Fruit fly (Drosophila melanogaster) whole organism, embryonic: ENCODE results near the gene CG14613.

Experiments used
- Abd-B ChIP-seq: fragments of 200-800 bp; sonication (Bioruptor generic); optimal IDR thresholded peaks from 2 replicates; lab custom pipeline; 2018; ENCODE audit warnings: missing biosample characterization, mild to moderate bottlenecking, missing genetic modification characterization, moderate library complexity
- Atf3 ChIP-seq: fragments of 200-800 bp; sonication (Bioruptor generic); optimal IDR thresholded peaks from 3 replicates; lab custom pipeline; 2016; ENCODE audit warnings: missing biosample characterization, missing genetic modification characterization
- Bdp1 ChIP-seq: fragments of 200-800 bp; sonication (Bioruptor generic); optimal IDR thresholded peaks from 3 replicates; lab custom pipeline; 2016; ENCODE audit warnings: missing biosample characterization, missing genetic modification characterization
- Bteb2 ChIP-seq: fragments of 200-800 bp; sonication (Bioruptor generic); optimal IDR thresholded peaks from 2 replicates; lab custom pipeline; 2016; ENCODE audit warnings: missing biosample characterization, missing genetic modification characterization
- CG10147 ChIP-seq: fragments of 200-800 bp; sonication (Bioruptor generic); optimal IDR thresholded peaks from 2 replicates; lab custom pipeline; 2019; ENCODE audit warnings: missing biosample characterization, mild to moderate bottlenecking, missing genetic modification characterization, moderate library complexity
- CG10979 ChIP-seq: fragments of 200-800 bp; sonication (Bioruptor generic); optimal IDR thresholded peaks from 2 replicates; lab custom pipeline; 2018; ENCODE audit warnings: missing biosample characterization, mild to moderate bottlenecking, missing genetic modification characterization, moderate library complexity
- CG11247 ChIP-seq: fragments of 200-800 bp; sonication (Bioruptor generic); IDR thresholded peaks from 2 replicates; pipeline ENCODE4 v1.3.6; 2022; ENCODE audit warnings: missing biosample characterization, missing genetic modification characterization
- CG11504 ChIP-seq: fragments of 200-800 bp; sonication (Bioruptor generic); optimal IDR thresholded peaks from 3 replicates; lab custom pipeline; 2019; ENCODE audit warnings: missing biosample characterization, mild to moderate bottlenecking, missing genetic modification characterization, moderate library complexity
- CG12155 ChIP-seq: fragments of 200-800 bp; sonication (Bioruptor generic); optimal IDR thresholded peaks from 3 replicates; lab custom pipeline; 2016; ENCODE audit warnings: missing biosample characterization, missing genetic modification characterization
- CG13775 ChIP-seq: fragments of 200-800 bp; sonication (Bioruptor generic); optimal IDR thresholded peaks from 3 replicates; lab custom pipeline; 2017; ENCODE audit warnings: missing biosample characterization, mild to moderate bottlenecking, missing genetic modification characterization
- CG15514 ChIP-seq: fragments of 200-800 bp; sonication (Bioruptor generic); optimal IDR thresholded peaks from 3 replicates; lab custom pipeline; 2017; ENCODE audit warnings: missing biosample characterization, missing genetic modification characterization, mild to moderate bottlenecking, moderate library complexity, missing genetic modification reagents
- CG1602 ChIP-seq: fragments of 200-800 bp; sonication (Bioruptor generic); optimal IDR thresholded peaks from 3 replicates; lab custom pipeline; 2016; ENCODE audit warnings: missing biosample characterization, missing genetic modification characterization
- CG16863 ChIP-seq: fragments of 200-800 bp; sonication (Bioruptor generic); optimal IDR thresholded peaks from 3 replicates; lab custom pipeline; 2016; ENCODE audit warnings: missing biosample characterization, missing genetic modification characterization
- CG17612 ChIP-seq: fragments of 200-800 bp; sonication (Bioruptor generic); IDR thresholded peaks from 2 replicates; pipeline ENCODE4 v1.3.6; 2022; ENCODE audit warnings: missing biosample characterization, missing genetic modification characterization
- CG17829 ChIP-seq: fragments of 200-800 bp; optimal IDR thresholded peaks from 2 replicates; lab custom pipeline; 2019; ENCODE audit warnings: missing biosample characterization, mild to moderate bottlenecking, missing genetic modification characterization, moderate library complexity
- CG18262 ChIP-seq: fragments of 200-800 bp; optimal IDR thresholded peaks from 3 replicates; lab custom pipeline; 2019; ENCODE audit warnings: missing biosample characterization, mild to moderate bottlenecking, missing genetic modification characterization, moderate library complexity
- CG18599 ChIP-seq: fragments of 200-800 bp; sonication (Bioruptor generic); optimal IDR thresholded peaks from 3 replicates; lab custom pipeline; 2017; ENCODE audit warnings: missing biosample characterization, missing genetic modification characterization, mild to moderate bottlenecking, moderate library complexity, missing genetic modification reagents
- CG2199 ChIP-seq: fragments of 200-800 bp; sonication (Bioruptor generic); IDR thresholded peaks from 3 replicates; pipeline ENCODE4 v1.3.6; 2022; ENCODE audit warnings: missing biosample characterization, missing genetic modification characterization
- CG3281 ChIP-seq: fragments of 200-800 bp; sonication (Bioruptor generic); optimal IDR thresholded peaks from 3 replicates; lab custom pipeline; 2017; ENCODE audit warnings: missing biosample characterization, mild to moderate bottlenecking, missing genetic modification characterization
- CG4424 ChIP-seq: fragments of 200-800 bp; sonication (Bioruptor generic); optimal IDR thresholded peaks from 3 replicates; lab custom pipeline; 2016; ENCODE audit warnings: missing biosample characterization, missing genetic modification characterization
- CG6765 ChIP-seq: fragments of 200-800 bp; sonication (Bioruptor generic); optimal IDR thresholded peaks from 3 replicates; lab custom pipeline; 2017; ENCODE audit warnings: missing biosample characterization, mild to moderate bottlenecking, missing genetic modification characterization
- CG6813 ChIP-seq: fragments of 200-800 bp; sonication (Bioruptor generic); optimal IDR thresholded peaks from 2 replicates; lab custom pipeline; 2017; ENCODE audit warnings: missing biosample characterization, missing genetic modification characterization, mild to moderate bottlenecking, moderate library complexity, missing genetic modification reagents
- CG7963 ChIP-seq: fragments of 200-800 bp; sonication (Bioruptor generic); IDR thresholded peaks from 3 replicates; pipeline ENCODE4 v1.3.6; 2022; ENCODE audit warnings: missing biosample characterization, missing genetic modification characterization; ENCODE audit not compliant: partially characterized antibody
- CG8359 ChIP-seq: fragments of 200-800 bp; sonication (Bioruptor generic); optimal IDR thresholded peaks from 2 replicates; lab custom pipeline; 2017; ENCODE audit warnings: missing biosample characterization, mild to moderate bottlenecking, missing genetic modification characterization, borderline replicate concordance
- CG9876 ChIP-seq: fragments of 200-800 bp; sonication (Bioruptor generic); optimal IDR thresholded peaks from 2 replicates; lab custom pipeline; 2016; ENCODE audit warnings: missing biosample characterization, missing genetic modification characterization
- CTCF ChIP-seq: fragments of 200-800 bp; sonication (Bioruptor generic); optimal IDR thresholded peaks from 2 replicates; lab custom pipeline; 2017; ENCODE audit warnings: missing biosample characterization, mild to moderate bottlenecking, missing genetic modification characterization, moderate library complexity
- CoRest ChIP-seq: fragments of 200-800 bp; sonication (Bioruptor generic); optimal IDR thresholded peaks from 3 replicates; lab custom pipeline; 2018; ENCODE audit warnings: missing biosample characterization, mild to moderate bottlenecking, missing genetic modification characterization, moderate library complexity
- D19B ChIP-seq: fragments of 200-800 bp; sonication (Bioruptor generic); optimal IDR thresholded peaks from 2 replicates; lab custom pipeline; 2017; ENCODE audit warnings: missing biosample characterization, mild to moderate bottlenecking, missing genetic modification characterization
- Deaf1 ChIP-seq: fragments of 200-800 bp; optimal IDR thresholded peaks from 3 replicates; lab custom pipeline; 2019; ENCODE audit warnings: missing biosample characterization, mild to moderate bottlenecking, missing genetic modification characterization, moderate library complexity
- Hand ChIP-seq: fragments of 200-800 bp; sonication (Bioruptor generic); optimal IDR thresholded peaks from 2 replicates; lab custom pipeline; 2017; ENCODE audit warnings: mild to moderate bottlenecking, missing biosample characterization, missing genetic modification reagents, missing genetic modification characterization
- Max ChIP-seq: fragments of 200-800 bp; sonication (Bioruptor generic); optimal IDR thresholded peaks from 2 replicates; lab custom pipeline; 2016; ENCODE audit warnings: missing biosample characterization, mild to moderate bottlenecking, missing genetic modification characterization
- Med ChIP-seq: fragments of 200-800 bp; sonication (Bioruptor generic); peaks from one replicate; lab custom pipeline; 2016; ENCODE audit warnings: missing biosample characterization, missing genetic modification characterization, mild to moderate bottlenecking, inconsistent platforms, moderate library complexity
- amos ChIP-seq: fragments of 200-800 bp; sonication (Bioruptor generic); IDR thresholded peaks from 2 replicates; pipeline ENCODE4 v1.3.6; 2022; ENCODE audit warnings: missing biosample characterization, missing genetic modification characterization; ENCODE audit not compliant: partially characterized antibody
- bab2 ChIP-seq: fragments of 200-800 bp; sonication (Bioruptor generic); optimal IDR thresholded peaks from 2 replicates; lab custom pipeline; 2016; ENCODE audit warnings: missing biosample characterization, missing genetic modification characterization
- bbx ChIP-seq: fragments of 200-800 bp; sonication (Bioruptor generic); IDR thresholded peaks from 2 replicates; pipeline ENCODE4 v1.3.6; 2022; ENCODE audit warnings: missing biosample characterization, missing genetic modification characterization; ENCODE audit not compliant: partially characterized antibody
- br ChIP-seq: fragments of >200 bp; optimal IDR thresholded peaks from 2 replicates; lab custom pipeline; 2017
- cato ChIP-seq: fragments of 200-800 bp; sonication (Bioruptor generic); optimal IDR thresholded peaks from 2 replicates; lab custom pipeline; 2016; ENCODE audit warnings: missing biosample characterization, missing genetic modification characterization, borderline replicate concordance
- fd96Cb ChIP-seq: fragments of 200-800 bp; sonication (Bioruptor generic); optimal IDR thresholded peaks from 2 replicates; lab custom pipeline; 2018; ENCODE audit warnings: missing biosample characterization, mild to moderate bottlenecking, missing genetic modification characterization, moderate library complexity
- ind ChIP-seq: fragments of 200-800 bp; sonication (Bioruptor generic); optimal IDR thresholded peaks from 3 replicates; lab custom pipeline; 2016; ENCODE audit warnings: missing biosample characterization, missing genetic modification characterization
- lola ChIP-seq, 3 experiments: fragments of >200 bp in 2 of 3; fragments of 200-800 bp in 1 of 3; sonication (Bioruptor generic) in 1 of 3; optimal IDR thresholded peaks; 2 replicates each; lab custom pipeline; 2017 to 2019; ENCODE audit warnings: missing biosample characterization in 3 of 3, missing genetic modification characterization in 3 of 3, mild to moderate bottlenecking in 1 of 3, moderate library complexity in 1 of 3
- lov ChIP-seq, 2 experiments: fragments of 200-800 bp in 1 of 2; fragments of >200 bp in 1 of 2; sonication (Bioruptor generic) in 1 of 2; IDR thresholded peaks in 1 of 2; optimal IDR thresholded peaks in 1 of 2; 2 replicates in 1 of 2; 3 replicates in 1 of 2; pipeline versions ENCODE4 v1.3.6 to Lab custom; 2017 to 2022; ENCODE audit warnings: missing biosample characterization in 1 of 2, missing genetic modification characterization in 1 of 2
- mirr ChIP-seq: fragments of 200-800 bp; sonication (Bioruptor generic); optimal IDR thresholded peaks from 3 replicates; lab custom pipeline; 2018; ENCODE audit warnings: missing biosample characterization, mild to moderate bottlenecking, missing genetic modification characterization
- pnt ChIP-seq: fragments of 200-800 bp; sonication (Bioruptor generic); optimal IDR thresholded peaks from 3 replicates; lab custom pipeline; 2016; ENCODE audit warnings: missing biosample characterization, missing genetic modification characterization
- slbo ChIP-seq: fragments of 200-800 bp; sonication (Bioruptor generic); IDR thresholded peaks from 2 replicates; pipeline ENCODE4 v1.3.6; 2022; ENCODE audit warnings: missing biosample characterization, missing genetic modification characterization
- sr ChIP-seq: fragments of 200-800 bp; sonication (Bioruptor generic); IDR thresholded peaks from 3 replicates; pipeline ENCODE4 v1.3.6; 2022; ENCODE audit warnings: missing biosample characterization, missing genetic modification characterization
- tgo ChIP-seq: fragments of 200-800 bp; sonication (Bioruptor generic); IDR thresholded peaks from 3 replicates; pipeline ENCODE4 v1.3.6; 2022; ENCODE audit warnings: missing biosample characterization, missing genetic modification characterization
- zfh1 ChIP-seq: fragments of 200-800 bp; sonication (Bioruptor generic); IDR thresholded peaks from 3 replicates; pipeline ENCODE4 v1.3.6; 2022; ENCODE audit warnings: missing biosample characterization, missing genetic modification characterization
- zfh2 ChIP-seq: fragments of 200-800 bp; sonication (Bioruptor generic); optimal IDR thresholded peaks from 2 replicates; lab custom pipeline; 2016; ENCODE audit warnings: missing biosample characterization, missing genetic modification characterization

Gene CG14613

dm6 chrX:22491028-22491769 lies 19.4 kb upstream of the CG14613 start:
- TF ChIP-seq CG16863 (GFP tag; lab: Kevin White, UChicago) (no peak), Atf3 (GFP tag; lab: Kevin White, UChicago) (no peak), CG9876 (peak; percentile 14), CG11504 (tag; lab: Kevin White, UChicago) (peak; percentile 83), CG17612 (GFP tag; lab: Robert Waterston, UW) (no peak), Max (GFP tag; lab: Kevin White, UChicago) (peak; percentile 13), CG15514 (GFP tag; lab: Kevin White, UChicago) (peak; percentile 2), Bdp1 (no peak), br (lab: Kevin White, UChicago) (no peak), CoRest (tag; lab: Kevin White, UChicago) (peak; percentile 88), sr (GFP tag; lab: Robert Waterston, UW) (peak; percentile 69; the same call in 2 of the 3 replicates), lola (GFP tag; optimal IDR thresholded peaks at IDR 0.05; lab: Kevin White, UChicago) (peak in 1 of 3 experiments; percentile 68), Bteb2 (GFP tag; lab: Kevin White, UChicago) (no peak), tgo (GFP tag; lab: Robert Waterston, UW) (peak; percentile 50), fd96Cb (tag; lab: Kevin White, UChicago) (peak; percentile 62), CG17829 (peak; percentile 2), bbx (0 out of 2 replicates have a peak, but pooled peaks have one; percentile 21), ind (GFP tag; lab: Kevin White, UChicago) (peak; percentile 59), amos (no peak; the same call in 1 of the 2 replicates), CTCF (GFP tag; lab: Kevin White, UChicago) (no peak), D19B (peak; percentile 64), slbo (GFP tag; lab: Robert Waterston, UW) (peak; percentile 51), CG12155 (GFP tag; lab: Kevin White, UChicago) (peak; percentile 41), mirr (peak; percentile 33), zfh2 (GFP tag; lab: Kevin White, UChicago) (peak; percentile 28), lov (optimal IDR thresholded peaks at IDR 0.05; lab: Kevin White, UChicago) (no peak), lov (GFP tag; IDR thresholded peaks at IDR 0.05; lab: Robert Waterston, UW) (no peak), CG18262 (tag; lab: Kevin White, UChicago) (peak; percentile 73), CG6765 (peak; percentile 46), Med (peak; percentile 84), CG18599 (GFP tag; lab: Kevin White, UChicago) (peak; percentile 56), CG6813 (GFP tag; lab: Kevin White, UChicago) (peak; percentile 39), zfh1 (GFP tag; lab: Robert Waterston, UW) (no peak), CG10979 (tag; lab: Kevin White, UChicago) (peak; percentile 72), CG1602 (GFP tag; lab: Kevin White, UChicago) (peak; percentile 34), CG10147 (peak; percentile 64), Hand (peak; percentile 20), CG8359 (GFP tag; lab: Kevin White, UChicago) (peak; percentile 51), Abd-B (GFP tag; lab: Kevin White, UChicago) (peak; percentile 51), CG4424 (GFP tag; lab: Kevin White, UChicago) (peak; percentile 63), pnt (peak; percentile 13), bab2 (peak; percentile 15), CG7963 (GFP tag; lab: Robert Waterston, UW) (no peak), Deaf1 (tag; lab: Kevin White, UChicago) (peak; percentile 95), CG11247 (GFP tag; lab: Robert Waterston, UW) (0 out of 2 replicates have a peak, but pooled peaks have one; percentile 8), CG3281 (GFP tag; lab: Kevin White, UChicago) (peak; percentile 76), cato (GFP tag; lab: Kevin White, UChicago) (peak; percentile 56), CG2199 (peak; percentile 96), CG13775 (GFP tag; lab: Kevin White, UChicago) (peak; percentile 79)
